Fruit fly (Drosophila melanogaster): Measurements from ENCODE around the gene wus.

DNA sequence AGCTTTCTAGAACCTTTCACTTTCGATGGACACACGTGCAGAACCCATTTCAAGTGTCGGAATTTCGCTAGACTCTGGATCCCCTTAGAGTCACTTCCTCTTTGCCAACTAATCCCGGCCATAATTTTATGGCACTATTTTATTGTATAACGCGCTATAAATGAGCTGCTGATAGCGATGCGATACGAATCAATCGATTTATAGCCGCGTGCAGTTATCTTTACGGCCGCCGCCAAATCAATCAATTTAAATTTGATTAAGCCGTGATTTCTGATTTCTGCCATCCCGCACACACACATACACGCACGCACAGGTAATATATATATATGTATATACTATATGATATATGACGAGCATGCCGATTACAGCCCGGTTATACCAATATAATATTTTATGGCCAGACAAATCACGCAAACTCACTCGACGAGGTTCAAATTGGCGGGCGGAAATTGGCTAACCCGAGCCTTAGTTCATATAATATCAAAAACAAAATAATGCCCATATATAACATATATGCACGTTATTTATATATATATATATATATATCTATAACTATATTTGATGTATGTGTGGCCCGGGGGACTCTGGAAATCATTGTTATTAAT lies 19.9 kb downstream of the wus start:
- TF ChIP-seq CG31627 (GFP tag; optimal IDR thresholded peaks at IDR 0.05) (no peak), Blimp-1 (GFP tag; optimal IDR thresholded peaks at IDR 0.05) (no peak), CG34406 (GFP tag; optimal IDR thresholded peaks at IDR 0.05) (no peak), CG7368 (GFP tag; optimal IDR thresholded peaks at IDR 0.05) (no peak), CG9139 (GFP tag; optimal IDR thresholded peaks at IDR 0.05) (no peak), acj6 (GFP tag; optimal IDR thresholded peaks at IDR 0.05) (no peak), fd59A (GFP tag; optimal IDR thresholded peaks at IDR 0.05) (no peak)

Measured in whole organism, prepupa.